Worm (Caenorhabditis elegans): ENCODE measurements around the gene coq-6.

Gene coq-6

DNA sequence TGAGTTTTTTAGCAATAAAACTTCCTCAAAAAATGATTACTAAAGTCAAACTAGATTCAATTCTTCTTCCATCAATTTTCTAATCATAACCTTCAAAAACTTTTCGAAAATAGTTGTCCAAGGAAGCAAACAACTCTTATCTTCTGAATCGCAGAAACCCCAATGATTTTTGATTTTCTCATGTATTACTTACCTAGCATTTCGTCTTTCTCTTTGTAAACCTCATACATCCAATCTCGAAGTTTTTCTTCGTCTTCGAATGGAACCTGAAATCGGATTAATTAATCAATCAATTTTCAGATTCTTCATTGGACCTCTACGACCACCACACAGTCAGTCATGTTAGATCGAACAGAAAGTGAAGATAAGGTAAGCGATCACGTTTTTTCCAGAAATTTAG lies 7.9 kb upstream of the coq-6 start, which contains the start of gene K07B1.4:
Gene K07B1.4, plus strand, starts transcription at position 301 of the 400 bp plus-strand sequence.
- TF ChIP-seq jun-1 (tag; optimal IDR thresholded peaks at IDR 0.05), result no peak
- TF ChIP-seq daf-16 (GFP tag; optimal IDR thresholded peaks at IDR 0.05), result no peak
- TF ChIP-seq daf-16 (tag; optimal IDR thresholded peaks at IDR 0.05), result peak; percentile 24

ce11 chrV:9329245-9329979 lies 7.2 kb upstream of the coq-6 start:
- peak; percentile 8 for TF ChIP-seq hlh-30 (tag; optimal IDR thresholded peaks at IDR 0.05; ENCODE audit: insufficient read depth)
- peak; percentile 97 for TF ChIP-seq nhr-28 (tag; optimal IDR thresholded peaks at IDR 0.05)
- TF ChIP-seq nhr-6 (tag; optimal IDR thresholded peaks at IDR 0.05), result no peak
- no peak for TF ChIP-seq Y5F2A.4 (GFP tag; optimal IDR thresholded peaks at IDR 0.05)
- TF ChIP-seq F44E2.7 (GFP tag; IDR thresholded peaks at IDR 0.05), result no peak
- TF ChIP-seq lin-1 (GFP tag; IDR thresholded peaks at IDR 0.05), result no peak
- TF ChIP-seq set-16 (GFP tag; IDR thresholded peaks at IDR 0.05), result no peak
- no peak for TF ChIP-seq daf-16 (GFP tag; optimal IDR thresholded peaks at IDR 0.05)
- peak; percentile 74 for TF ChIP-seq daf-16 (tag; optimal IDR thresholded peaks at IDR 0.05)
- no peak for TF ChIP-seq lin-29 (GFP tag; IDR thresholded peaks at IDR 0.05)
- peak; percentile 46 for TF ChIP-seq aha-1 (tag)
- no peak for TF ChIP-seq madf-9 (GFP tag; conservative IDR thresholded peaks at IDR 0.05)
- no peak for TF ChIP-seq Y105C5A.15 (GFP tag; IDR thresholded peaks at IDR 0.05)
- no peak for TF ChIP-seq php-3 (GFP tag; IDR thresholded peaks at IDR 0.05)
- TF ChIP-seq mes-2 (tag; optimal IDR thresholded peaks at IDR 0.05; ENCODE audit: poor library complexity, severe bottlenecking), result peak; percentile 0
- no peak for TF ChIP-seq daf-8 (GFP tag; IDR thresholded peaks at IDR 0.05)
- TF ChIP-seq dve-1 (tag; optimal IDR thresholded peaks at IDR 0.05; ENCODE audit: insufficient read depth), result no peak
- no peak for TF ChIP-seq Y75B8A.6 (GFP tag; IDR thresholded peaks at IDR 0.05)

DNA sequence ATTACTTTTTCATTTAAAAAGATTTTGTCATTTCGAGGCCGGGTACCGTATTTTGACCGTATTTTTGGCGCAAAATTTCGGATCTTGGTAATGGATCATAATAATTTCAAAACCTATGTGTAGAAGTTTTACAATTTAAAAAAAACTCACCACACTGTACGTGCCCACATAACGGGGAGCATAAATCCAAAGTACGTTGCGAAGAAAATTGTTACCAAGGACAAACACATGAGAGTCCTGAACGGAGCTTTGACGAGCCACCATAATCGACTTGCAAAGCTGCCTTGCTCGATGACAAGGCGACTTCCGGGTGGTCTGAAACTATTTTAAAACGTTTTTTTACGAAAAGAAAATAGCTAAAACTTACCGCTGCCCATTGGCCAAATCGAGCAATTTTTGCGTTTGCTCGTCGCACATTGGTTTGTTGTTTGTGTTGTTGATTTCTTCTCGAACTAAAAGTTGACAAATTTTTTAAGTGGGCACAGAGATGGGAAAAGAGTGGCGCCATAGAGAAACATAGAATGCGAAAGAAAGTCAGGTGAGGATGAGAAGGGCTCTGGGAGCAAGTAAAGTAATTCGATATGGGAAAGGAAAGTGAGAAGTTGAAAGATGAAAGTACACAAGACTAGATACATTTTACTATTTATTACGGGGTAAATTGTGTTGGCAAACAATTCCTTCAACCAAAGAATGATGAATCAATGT lies 3.8 kb upstream of the coq-6 start:
- TF ChIP-seq arid-1 (GFP tag; conservative IDR thresholded peaks at IDR 0.05) (no peak), nhr-76 (tag; optimal IDR thresholded peaks at IDR 0.05) (no peak), nhr-237 (tag; optimal IDR thresholded peaks at IDR 0.05) (no peak), ZK337.2 (GFP tag; IDR thresholded peaks at IDR 0.05) (no peak), zfp-3 (GFP tag; conservative IDR thresholded peaks at IDR 0.05) (no peak), unc-62 (GFP tag; optimal IDR thresholded peaks at IDR 0.05 in 1 of 2) (peak in 1 of 2 experiments; percentile 37), unc-62 (tag; optimal IDR thresholded peaks at IDR 0.05) (no peak), attf-4 (tag; optimal IDR thresholded peaks at IDR 0.05) (no peak), unc-39 (tag; optimal IDR thresholded peaks at IDR 0.05) (no peak), F26F4.8 (GFP tag; conservative IDR thresholded peaks at IDR 0.05) (no peak), zfp-2 (tag; optimal IDR thresholded peaks at IDR 0.05) (no peak), madf-5 (GFP tag; IDR thresholded peaks at IDR 0.05) (no peak), hlh-30 (tag; optimal IDR thresholded peaks at IDR 0.05; ENCODE audit: insufficient read depth) (no peak), lin-29 (GFP tag; IDR thresholded peaks at IDR 0.05) (no peak), lin-13 (GFP tag; optimal IDR thresholded peaks at IDR 0.05) (no peak), skn-1 (tag; optimal IDR thresholded peaks at IDR 0.05) (no peak), mdl-1 (tag; optimal IDR thresholded peaks at IDR 0.05) (no peak), aha-1 (tag) (peak; percentile 95), dpl-1 (GFP tag; optimal IDR thresholded peaks at IDR 0.05) (no peak), nhr-28 (tag; optimal IDR thresholded peaks at IDR 0.05) (peak; percentile 3), egl-43 (GFP tag; IDR thresholded peaks at IDR 0.05) (no peak), spr-3 (GFP tag; optimal IDR thresholded peaks at IDR 0.05) (no peak), lsy-2 (tag; optimal IDR thresholded peaks at IDR 0.05) (no peak), Y75B8A.6 (GFP tag; IDR thresholded peaks at IDR 0.05) (no peak), daf-16 (GFP tag; optimal IDR thresholded peaks at IDR 0.05) (no peak), daf-16 (tag; optimal IDR thresholded peaks at IDR 0.05) (peak; percentile 40), fkh-10 (GFP tag; optimal IDR thresholded peaks at IDR 0.05) (no peak), saeg-2 (GFP tag; IDR thresholded peaks at IDR 0.05) (no peak), mxl-3 (GFP tag; optimal IDR thresholded peaks at IDR 0.05) (no peak), F44E2.7 (GFP tag; IDR thresholded peaks at IDR 0.05) (no peak), vab-7 (GFP tag; IDR thresholded peaks at IDR 0.05) (no peak), nhr-11 (tag; optimal IDR thresholded peaks at IDR 0.05) (peak; percentile 20), mdt-29 (GFP tag; IDR thresholded peaks at IDR 0.05) (no peak), ama-1 (optimal IDR thresholded peaks at IDR 0.05) (no peak)

All from whole organism, L4 larva.